Fruit fly (Drosophila melanogaster): ENCODE measurements around the gene Ttc19.

The Ttc19 gene

DNA sequence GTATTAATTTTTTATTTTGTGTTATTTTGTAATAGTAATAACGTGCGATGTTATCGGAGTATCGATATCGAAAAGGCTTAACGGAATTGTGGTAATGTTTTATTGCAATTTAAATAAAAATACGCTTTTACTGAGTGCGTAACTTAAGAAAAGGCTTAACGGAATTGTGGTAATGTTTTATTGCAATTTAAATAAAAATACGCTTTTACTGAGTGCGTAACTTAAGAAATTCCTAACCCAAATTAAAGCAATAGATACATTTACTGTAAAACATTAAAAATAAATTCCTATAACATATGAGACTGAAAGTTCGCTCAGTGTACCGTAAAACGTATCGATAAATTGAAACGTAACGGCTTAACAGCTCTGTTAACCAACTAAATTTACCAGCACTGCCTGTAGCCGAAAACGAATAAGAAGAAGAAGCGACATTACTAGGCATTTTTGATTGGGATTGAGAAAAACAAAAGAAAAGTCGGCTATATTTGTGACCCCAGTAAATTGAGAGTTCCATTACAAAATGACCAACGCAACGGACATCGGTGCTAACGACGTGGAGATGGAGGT, 6.7 kb upstream of the Ttc19 start, which contains the start of gene Rpn3:
Gene Rpn3 (plus strand): TSS at position 257 of the 567 bp plus-strand sequence.
- TF ChIP-seq CG8319 (GFP tag; optimal IDR thresholded peaks at IDR 0.05) (peak; percentile 62), Gug (GFP tag; IDR thresholded peaks at IDR 0.05) (peak; percentile 77), ss (GFP tag; optimal IDR thresholded peaks at IDR 0.05) (peak in 1 of 2 experiments; percentile 68), CG6808 (GFP tag; optimal IDR thresholded peaks at IDR 0.05) (no peak), CG6163 (GFP tag; IDR thresholded peaks at IDR 0.05) (peak; percentile 92), CG11902 (GFP tag; optimal IDR thresholded peaks at IDR 0.05) (peak; percentile 56), CG1621 (tag; optimal IDR thresholded peaks at IDR 0.05) (peak; percentile 71), topi (GFP tag; optimal IDR thresholded peaks at IDR 0.05) (peak; percentile 82), CG11294 (GFP tag; IDR thresholded peaks at IDR 0.05) (peak; percentile 58; the same call in 1 of the 2 replicates), spab (GFP tag; optimal IDR thresholded peaks at IDR 0.05) (no peak), Sox102F (GFP tag; optimal IDR thresholded peaks at IDR 0.05) (no peak), Sox14 (GFP tag; optimal IDR thresholded peaks at IDR 0.05) (peak; percentile 86), vri (GFP tag; optimal IDR thresholded peaks at IDR 0.05) (no peak), fd85E (GFP tag; optimal IDR thresholded peaks at IDR 0.05) (no peak), CG34406 (GFP tag; optimal IDR thresholded peaks at IDR 0.05) (peak; percentile 84), CG32006 (GFP tag; optimal IDR thresholded peaks at IDR 0.05) (peak; percentile 80), Hr4 (GFP tag; optimal IDR thresholded peaks at IDR 0.05) (no peak), CG8119 (GFP tag; IDR thresholded peaks at IDR 0.05) (peak; percentile 86), Blimp-1 (GFP tag; optimal IDR thresholded peaks at IDR 0.05) (no peak), CG8632 (GFP tag; optimal IDR thresholded peaks at IDR 0.05) (peak; percentile 80), fd59A (GFP tag; optimal IDR thresholded peaks at IDR 0.05) (peak; percentile 56), CG6854 (GFP tag; optimal IDR thresholded peaks at IDR 0.05) (no peak), CG4318 (GFP tag; optimal IDR thresholded peaks at IDR 0.05) (no peak), cyc (GFP tag; optimal IDR thresholded peaks at IDR 0.05) (peak; percentile 82), salr (GFP tag; optimal IDR thresholded peaks at IDR 0.05) (peak in 1 of 2 experiments; percentile 1), CG3919 (GFP tag; optimal IDR thresholded peaks at IDR 0.05) (peak; percentile 82), Ets96B (tag; optimal IDR thresholded peaks at IDR 0.05) (peak; percentile 83), Eip75B (GFP tag; optimal IDR thresholded peaks at IDR 0.05) (peak; percentile 84), OdsH (GFP tag; optimal IDR thresholded peaks at IDR 0.05) (no peak), CG6792 (GFP tag; optimal IDR thresholded peaks at IDR 0.05) (peak; percentile 82), svp (GFP tag) (no peak), CG11762 (GFP tag; optimal IDR thresholded peaks at IDR 0.05; ENCODE audit: insufficient read depth) (peak; percentile 62), CG15336 (GFP tag; IDR thresholded peaks at IDR 0.05) (peak; percentile 86), pdm3 (GFP tag; optimal IDR thresholded peaks at IDR 0.05) (peak; percentile 90), Smox (GFP tag; optimal IDR thresholded peaks at IDR 0.05) (no peak), esn (GFP tag; optimal IDR thresholded peaks at IDR 0.05) (peak; percentile 91), CG6276 (GFP tag; optimal IDR thresholded peaks at IDR 0.05) (no peak), dsx (GFP tag; optimal IDR thresholded peaks at IDR 0.05; ENCODE audit: poor library complexity, severe bottlenecking) (peak; percentile 85), CG31627 (GFP tag; optimal IDR thresholded peaks at IDR 0.05) (peak; percentile 86), net (GFP tag; optimal IDR thresholded peaks at IDR 0.05) (peak; percentile 75), Ets21C (GFP tag; optimal IDR thresholded peaks at IDR 0.05) (peak; percentile 77), CG10631 (GFP tag; optimal IDR thresholded peaks at IDR 0.05) (no peak), Eip93F (GFP tag; optimal IDR thresholded peaks at IDR 0.05) (no peak), dac (GFP tag; optimal IDR thresholded peaks at IDR 0.05) (peak; percentile 56), achi (GFP tag; optimal IDR thresholded peaks at IDR 0.05) (peak; percentile 77), Lpt (GFP tag; optimal IDR thresholded peaks at IDR 0.05) (peak; percentile 71), CG3032 (tag; optimal IDR thresholded peaks at IDR 0.05) (peak; percentile 74), CG9139 (GFP tag; optimal IDR thresholded peaks at IDR 0.05) (no peak), acj6 (GFP tag; optimal IDR thresholded peaks at IDR 0.05) (peak; percentile 88), CG7368 (GFP tag; optimal IDR thresholded peaks at IDR 0.05) (peak; percentile 77), fkh (GFP tag; optimal IDR thresholded peaks at IDR 0.05) (no peak)

Measured in whole organism, prepupa.